Worm (Caenorhabditis elegans) whole organism, late embryonic: ENCODE data around the gene srlf-19.

Source experiments
- C38D4.7 ChIP-seq: fragments of 200-800 bp; sonication (Bioruptor generic); optimal IDR thresholded peaks from 2 replicates; lab custom pipeline; 2018; ENCODE audit warnings: mild to moderate bottlenecking, missing genetic modification characterization, moderate library complexity, missing compliant biosample characterization
- ahr-1 ChIP-seq: sonication (generic microtip); optimal IDR thresholded peaks from 2 replicates; lab custom pipeline; 2016; ENCODE audit warnings: missing genetic modification characterization, missing compliant biosample characterization
- ceh-18 ChIP-seq: sonication (generic microtip); optimal IDR thresholded peaks from 2 replicates; lab custom pipeline; 2016; ENCODE audit warnings: missing genetic modification characterization, missing compliant biosample characterization
- elt-2 ChIP-seq: sonication (generic microtip); optimal IDR thresholded peaks from 2 replicates; lab custom pipeline; 2016; ENCODE audit warnings: missing genetic modification reagents, missing genetic modification characterization, missing compliant biosample characterization
- elt-4 ChIP-seq: sonication (generic microtip); optimal IDR thresholded peaks from 2 replicates; lab custom pipeline; 2016; ENCODE audit warnings: missing genetic modification characterization, missing compliant biosample characterization
- ets-4 ChIP-seq: sonication (generic microtip); optimal IDR thresholded peaks from 2 replicates; lab custom pipeline; 2016; ENCODE audit warnings: missing genetic modification characterization, missing compliant biosample characterization
- lim-6 ChIP-seq: sonication (generic microtip); optimal IDR thresholded peaks from 2 replicates; lab custom pipeline; 2016; ENCODE audit warnings: missing genetic modification characterization, missing compliant biosample characterization
- nhr-11 ChIP-seq: fragments of 150-350 bp; optimal IDR thresholded peaks from 2 replicates; lab custom pipeline; 2014; ENCODE audit warnings: missing biosample characterization, missing genetic modification characterization
- pha-4 ChIP-seq: fragments of 150-350 bp; optimal IDR thresholded peaks from 2 replicates; lab custom pipeline; 2018; ENCODE audit warnings: missing biosample characterization, missing genetic modification reagents, missing genetic modification characterization
- pqm-1 ChIP-seq: sonication (generic microtip); optimal IDR thresholded peaks from 2 replicates; lab custom pipeline; 2016; ENCODE audit warnings: missing genetic modification characterization, missing compliant biosample characterization

- no peak for TF ChIP-seq C38D4.7 (GFP tag; lab: Kevin White, UChicago)
- TF ChIP-seq pha-4 (tag; lab: Kevin White, UChicago), result no peak
- peak; percentile 72 for TF ChIP-seq elt-2 (tag; lab: Kevin White, UChicago)
- no peak for TF ChIP-seq pqm-1 (tag; lab: Kevin White, UChicago)
- no peak for TF ChIP-seq nhr-11
- TF ChIP-seq ahr-1 (tag; lab: Kevin White, UChicago), result no peak
- no peak for TF ChIP-seq ceh-18 (tag; lab: Kevin White, UChicago)
- no peak for TF ChIP-seq lim-6 (tag; lab: Kevin White, UChicago)
- TF ChIP-seq elt-4 (tag; lab: Kevin White, UChicago), result no peak
- no peak for TF ChIP-seq ets-4 (tag; lab: Kevin White, UChicago)
These were observed 26.8 kb downstream of the srlf-19 start, which contains the start of gene nhr-58 for ce11 chrV:532046-532445.
